Worm (Caenorhabditis elegans): Measurements from ENCODE around the gene acs-2.

DNA sequence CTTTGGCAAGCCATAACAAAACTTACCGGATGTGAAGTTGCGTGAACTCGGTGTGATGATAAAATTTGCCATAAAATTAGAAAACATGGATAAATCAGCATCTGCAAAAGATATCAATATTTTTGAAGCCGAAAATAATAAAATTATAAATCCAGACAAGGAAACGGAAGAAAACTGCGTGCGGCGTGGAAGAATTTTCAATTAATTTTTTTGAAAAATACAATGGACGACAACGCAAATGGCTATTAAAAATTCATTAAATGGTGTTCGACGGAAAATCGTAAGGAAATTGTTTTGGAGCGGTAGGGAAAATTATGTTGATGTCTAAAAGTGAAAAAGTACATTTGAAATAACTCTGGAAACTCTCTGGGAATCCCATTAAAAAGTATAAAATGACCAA lies 8.1 kb upstream of the acs-2 start, which contains the start of gene acr-18:
- TF ChIP-seq nhr-28 (tag; optimal IDR thresholded peaks at IDR 0.05) (no peak), nhr-76 (tag; optimal IDR thresholded peaks at IDR 0.05) (no peak), fkh-10 (GFP tag; optimal IDR thresholded peaks at IDR 0.05) (no peak), ZK546.5 (tag; optimal IDR thresholded peaks at IDR 0.05) (no peak), fos-1 (tag; optimal IDR thresholded peaks at IDR 0.05) (no peak), lin-39 (tag; optimal IDR thresholded peaks at IDR 0.05) (no peak)
